Worm (Caenorhabditis elegans): ENCODE data around the gene srv-19.

DNA sequence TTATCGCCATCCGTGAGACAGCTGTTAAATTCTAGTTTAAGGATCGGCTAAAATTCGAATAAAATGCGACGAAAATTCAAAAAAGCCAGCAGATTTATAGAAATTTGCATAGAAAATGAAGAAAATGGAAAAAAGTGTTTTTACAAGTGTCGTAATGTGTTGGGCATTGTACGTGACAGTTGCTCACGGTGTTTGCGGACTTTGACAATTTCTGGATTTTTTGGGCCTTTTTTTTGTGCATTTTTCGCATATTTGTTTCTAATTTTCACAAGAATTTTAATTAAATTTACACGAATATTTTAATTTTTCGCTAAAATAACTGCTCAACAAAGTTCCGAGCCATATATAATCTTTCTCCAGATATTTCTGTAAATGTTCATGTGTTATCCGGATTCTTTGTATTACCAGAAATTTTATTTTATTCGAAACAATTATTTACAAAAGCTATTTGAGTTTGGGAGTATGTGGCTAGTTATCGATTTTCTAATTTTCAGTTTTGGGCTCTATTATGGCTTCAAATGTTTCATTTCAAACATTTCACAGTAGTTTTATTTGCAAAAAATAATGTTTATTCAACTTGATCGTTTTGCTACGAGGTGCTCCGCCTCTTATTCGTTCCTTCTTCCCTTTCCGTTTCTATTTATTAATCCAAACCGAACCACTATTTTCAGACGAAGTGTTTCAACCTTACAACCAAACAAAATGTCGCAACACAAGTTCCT lies 25.6 kb downstream of the srv-19 start, which contains the start of gene sams-3:
- TF ChIP-seq Y95B8A.8 (GFP tag; IDR thresholded peaks at IDR 0.05) = no peak
- TF ChIP-seq ama-1 (optimal IDR thresholded peaks at IDR 0.05) = no peak
- TF ChIP-seq ama-1 (GFP tag; optimal IDR thresholded peaks at IDR 0.05) = no peak
